Fruit fly (Drosophila melanogaster) whole organism, prepupa: ENCODE data around the gene CG8202.

ENCODE experiments used
- CG10669 ChIP-seq: fragments of 200-800 bp; sonication (Bioruptor generic); optimal IDR thresholded peaks from 3 replicates; lab custom pipeline; 2018; ENCODE audit warnings: missing biosample characterization, mild to moderate bottlenecking, missing genetic modification characterization, moderate library complexity
- CG11294 ChIP-seq: fragments of 200-800 bp; sonication (Bioruptor generic); IDR thresholded peaks from 2 replicates; pipeline ENCODE4 v1.3.6; 2022; ENCODE audit warnings: missing biosample characterization, missing genetic modification characterization
- CG11762 ChIP-seq: fragments of 200-800 bp; sonication (Bioruptor generic); optimal IDR thresholded peaks from 3 replicates; lab custom pipeline; 2016; ENCODE audit warnings: missing biosample characterization, missing genetic modification characterization; ENCODE audit not compliant: insufficient read depth
- CG11902 ChIP-seq: fragments of 200-800 bp; sonication (Bioruptor generic); optimal IDR thresholded peaks from 3 replicates; lab custom pipeline; 2016; ENCODE audit warnings: missing biosample characterization, missing genetic modification characterization
- CG1621 ChIP-seq: fragments of 200-800 bp; sonication (Bioruptor generic); optimal IDR thresholded peaks from 3 replicates; lab custom pipeline; 2018; ENCODE audit warnings: missing biosample characterization, mild to moderate bottlenecking, missing genetic modification characterization
- CG31627 ChIP-seq: fragments of 200-800 bp; sonication (Bioruptor generic); optimal IDR thresholded peaks from 3 replicates; lab custom pipeline; 2016; ENCODE audit warnings: missing biosample characterization, missing genetic modification characterization
- CG32006 ChIP-seq: fragments of 200-800 bp; sonication (Bioruptor generic); optimal IDR thresholded peaks from 3 replicates; lab custom pipeline; 2017; ENCODE audit warnings: missing biosample characterization, mild to moderate bottlenecking, missing genetic modification characterization
- CG34406 ChIP-seq: fragments of 200-800 bp; sonication (Bioruptor generic); optimal IDR thresholded peaks from 3 replicates; lab custom pipeline; 2016; ENCODE audit warnings: missing biosample characterization, missing genetic modification characterization
- CG3919 ChIP-seq: fragments of 200-800 bp; sonication (Bioruptor generic); optimal IDR thresholded peaks from 3 replicates; lab custom pipeline; 2016; ENCODE audit warnings: missing biosample characterization, missing genetic modification characterization
- CG6163 ChIP-seq: fragments of 200-800 bp; sonication (Bioruptor generic); IDR thresholded peaks from 3 replicates; pipeline ENCODE4 v1.3.6; 2022; ENCODE audit warnings: missing biosample characterization, missing genetic modification characterization
- CG6276 ChIP-seq: fragments of 200-800 bp; sonication (Bioruptor generic); optimal IDR thresholded peaks from 2 replicates; lab custom pipeline; 2017; ENCODE audit warnings: missing biosample characterization, mild to moderate bottlenecking, missing genetic modification characterization
- CG6792 ChIP-seq: fragments of 200-800 bp; sonication (Bioruptor generic); optimal IDR thresholded peaks from 3 replicates; lab custom pipeline; 2016; ENCODE audit warnings: missing biosample characterization, missing genetic modification characterization
- CG6854 ChIP-seq: fragments of 200-800 bp; sonication (Bioruptor generic); optimal IDR thresholded peaks from 2 replicates; lab custom pipeline; 2017; ENCODE audit warnings: missing biosample characterization, mild to moderate bottlenecking, missing genetic modification characterization
- CG7368 ChIP-seq: fragments of 200-800 bp; sonication (Bioruptor generic); optimal IDR thresholded peaks from 3 replicates; lab custom pipeline; 2016; ENCODE audit warnings: missing biosample characterization, missing genetic modification characterization
- CG8119 ChIP-seq: fragments of 200-800 bp; sonication (Bioruptor generic); IDR thresholded peaks from 3 replicates; pipeline ENCODE4 v1.3.6; 2022; ENCODE audit warnings: missing biosample characterization, missing genetic modification characterization
- Eip75B ChIP-seq: fragments of 200-800 bp; sonication (Bioruptor generic); optimal IDR thresholded peaks from 3 replicates; lab custom pipeline; 2016; ENCODE audit warnings: missing biosample characterization, missing genetic modification characterization
- Eip78C ChIP-seq: fragments of 200-800 bp; sonication (Bioruptor generic); peaks from one replicate; lab custom pipeline; 2016; ENCODE audit warnings: missing biosample characterization, missing genetic modification characterization
- Eip93F ChIP-seq: fragments of 200-800 bp; sonication (Bioruptor generic); optimal IDR thresholded peaks from 2 replicates; lab custom pipeline; 2016; ENCODE audit warnings: missing biosample characterization, mild to moderate bottlenecking, missing genetic modification characterization
- Ets21C ChIP-seq: fragments of 200-800 bp; sonication (Bioruptor generic); optimal IDR thresholded peaks from 3 replicates; lab custom pipeline; 2016; ENCODE audit warnings: missing biosample characterization, missing genetic modification characterization
- Ets96B ChIP-seq: fragments of 200-800 bp; optimal IDR thresholded peaks from 2 replicates; lab custom pipeline; 2019; ENCODE audit warnings: missing biosample characterization, mild to moderate bottlenecking, missing genetic modification characterization, moderate library complexity
- Gug ChIP-seq: fragments of 200-800 bp; sonication (Bioruptor generic); IDR thresholded peaks from 2 replicates; pipeline ENCODE4 v1.3.6; 2022; ENCODE audit warnings: missing biosample characterization, missing genetic modification characterization
- Hr38 ChIP-seq: sonication (Bioruptor generic); optimal IDR thresholded peaks from 2 replicates; lab custom pipeline; 2016; ENCODE audit warnings: missing biosample characterization, missing genetic modification characterization
- Hr39 ChIP-seq: fragments of 200-800 bp; sonication (Bioruptor generic); optimal IDR thresholded peaks from 2 replicates; lab custom pipeline; 2016; ENCODE audit warnings: missing biosample characterization, missing genetic modification characterization
- Hr4 ChIP-seq: fragments of 200-800 bp; sonication (Bioruptor generic); optimal IDR thresholded peaks from 3 replicates; lab custom pipeline; 2016; ENCODE audit warnings: missing biosample characterization, missing genetic modification characterization
- Lpt ChIP-seq: fragments of 200-800 bp; sonication (Bioruptor generic); optimal IDR thresholded peaks from 3 replicates; lab custom pipeline; 2016; ENCODE audit warnings: missing biosample characterization, missing genetic modification characterization
- Met ChIP-seq: fragments of 200-800 bp; sonication (Bioruptor generic); optimal IDR thresholded peaks from 3 replicates; lab custom pipeline; 2016; ENCODE audit warnings: missing biosample characterization, missing genetic modification characterization
- OdsH ChIP-seq: fragments of 200-800 bp; sonication (Bioruptor generic); optimal IDR thresholded peaks from 3 replicates; lab custom pipeline; 2016; ENCODE audit warnings: missing biosample characterization, missing genetic modification characterization
- Smox ChIP-seq: fragments of 200-800 bp; sonication (Bioruptor generic); optimal IDR thresholded peaks from 3 replicates; lab custom pipeline; 2016; ENCODE audit warnings: missing biosample characterization, missing genetic modification characterization
- Sox102F ChIP-seq: fragments of 200-800 bp; sonication (Bioruptor generic); optimal IDR thresholded peaks from 2 replicates; lab custom pipeline; 2016; ENCODE audit warnings: missing biosample characterization, mild to moderate bottlenecking, missing genetic modification characterization
- Sox14 ChIP-seq: fragments of 200-800 bp; sonication (Bioruptor generic); optimal IDR thresholded peaks from 3 replicates; lab custom pipeline; 2016; ENCODE audit warnings: missing biosample characterization, missing genetic modification characterization
- Sox15 ChIP-seq: fragments of 200-800 bp; sonication (Bioruptor generic); optimal IDR thresholded peaks from 3 replicates; lab custom pipeline; 2016; ENCODE audit warnings: missing biosample characterization, missing genetic modification characterization
- achi ChIP-seq: fragments of 200-800 bp; sonication (Bioruptor generic); optimal IDR thresholded peaks from 3 replicates; lab custom pipeline; 2016; ENCODE audit warnings: missing biosample characterization, missing genetic modification characterization
- cyc ChIP-seq: fragments of 200-800 bp; sonication (Bioruptor generic); optimal IDR thresholded peaks from 3 replicates; lab custom pipeline; 2016; ENCODE audit warnings: missing biosample characterization, missing genetic modification characterization
- dac ChIP-seq: fragments of 200-800 bp; sonication (Bioruptor generic); optimal IDR thresholded peaks from 2 replicates; lab custom pipeline; 2017; ENCODE audit warnings: missing biosample characterization, mild to moderate bottlenecking, missing genetic modification characterization
- dsx ChIP-seq: fragments of 200-800 bp; optimal IDR thresholded peaks from 3 replicates; lab custom pipeline; 2019; ENCODE audit warnings: missing biosample characterization, mild to moderate bottlenecking, missing genetic modification characterization, moderate library complexity; ENCODE audit not compliant: poor library complexity, severe bottlenecking
- esn ChIP-seq: fragments of 200-800 bp; sonication (Bioruptor generic); optimal IDR thresholded peaks from 2 replicates; lab custom pipeline; 2016; ENCODE audit warnings: missing biosample characterization, mild to moderate bottlenecking, missing genetic modification characterization, moderate library complexity
- fd59A ChIP-seq: fragments of 200-800 bp; sonication (Bioruptor generic); optimal IDR thresholded peaks from 2 replicates; lab custom pipeline; 2017; ENCODE audit warnings: missing biosample characterization, mild to moderate bottlenecking, missing genetic modification characterization, missing genetic modification reagents
- fkh ChIP-seq: fragments of 200-800 bp; sonication (Bioruptor generic); optimal IDR thresholded peaks from 3 replicates; lab custom pipeline; 2017; ENCODE audit warnings: missing biosample characterization, mild to moderate bottlenecking, missing genetic modification characterization, moderate library complexity
- lz ChIP-seq: fragments of 200-800 bp; sonication (Bioruptor generic); optimal IDR thresholded peaks from 3 replicates; lab custom pipeline; 2016; ENCODE audit warnings: missing biosample characterization, missing genetic modification characterization
- salr ChIP-seq, 2 experiments: fragments of 200-800 bp; sonication (Bioruptor generic); optimal IDR thresholded peaks; 3 replicates each; lab custom pipeline; 2016 to 2018; ENCODE audit warnings: missing biosample characterization in 2 of 2, missing genetic modification characterization in 2 of 2, mild to moderate bottlenecking in 1 of 2
- spab ChIP-seq: fragments of 200-800 bp; sonication (Bioruptor generic); optimal IDR thresholded peaks from 2 replicates; lab custom pipeline; 2017; ENCODE audit warnings: missing biosample characterization, mild to moderate bottlenecking, missing genetic modification characterization, missing genetic modification reagents
- ss ChIP-seq, 2 experiments: fragments of 200-800 bp; sonication (Bioruptor generic); optimal IDR thresholded peaks; 2 replicates in 1 of 2; 3 replicates in 1 of 2; lab custom pipeline; 2017 to 2018; ENCODE audit warnings: mild to moderate bottlenecking in 2 of 2, missing biosample characterization in 2 of 2, missing genetic modification characterization in 2 of 2, moderate library complexity in 1 of 2
- svp ChIP-seq: fragments of 200-800 bp; sonication (Bioruptor generic); peaks from one replicate; lab custom pipeline; 2016; ENCODE audit warnings: missing biosample characterization, missing genetic modification characterization
- topi ChIP-seq: fragments of 200-800 bp; sonication (Bioruptor generic); optimal IDR thresholded peaks from 3 replicates; lab custom pipeline; 2016; ENCODE audit warnings: missing biosample characterization, missing genetic modification characterization
- vri ChIP-seq: fragments of 200-800 bp; sonication (Bioruptor generic); optimal IDR thresholded peaks from 3 replicates; lab custom pipeline; 2016; ENCODE audit warnings: missing biosample characterization, mild to moderate bottlenecking, missing genetic modification characterization

The CG8202 gene

DNA sequence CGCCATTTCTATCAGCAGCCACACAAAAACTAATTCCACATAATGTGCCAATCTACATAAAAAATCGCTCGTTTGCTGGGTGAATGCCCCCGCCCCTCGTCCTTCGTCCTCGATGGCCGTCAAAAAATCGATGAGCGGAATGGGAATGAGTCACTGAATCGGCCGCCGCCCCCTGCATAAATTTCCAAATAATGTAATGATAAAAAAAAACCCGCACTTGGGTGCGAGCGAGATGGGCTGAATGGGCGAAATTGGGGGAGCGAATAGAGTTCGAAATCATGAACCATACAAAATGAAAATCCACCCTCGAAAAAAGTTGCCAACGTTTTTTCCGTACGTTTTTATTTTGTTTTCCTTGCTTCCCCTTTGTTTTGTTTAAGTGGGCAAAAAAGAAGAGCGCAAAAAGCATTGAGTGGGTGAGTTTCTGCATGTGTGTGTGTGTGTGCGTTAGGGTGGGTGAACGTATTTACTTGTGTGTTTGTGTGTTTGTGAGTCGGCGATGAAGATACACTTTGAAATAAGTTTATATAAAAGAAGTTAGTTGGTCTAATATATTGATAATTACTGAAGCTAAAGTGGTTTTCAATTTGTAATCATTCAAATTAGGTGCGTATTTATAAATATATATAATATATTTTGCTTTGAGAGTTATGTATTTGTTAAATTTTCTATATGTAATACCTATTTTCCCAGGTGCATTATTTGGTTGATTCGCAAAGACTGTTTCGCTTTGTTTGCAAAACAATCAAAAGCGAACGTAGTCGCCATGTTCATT is 26.4 kb upstream of the CG8202 start (continued):
- peak; percentile 68; the same call in 2 of the 3 replicates for TF ChIP-seq CG6163 (GFP tag; lab: Robert Waterston, UW)

DNA sequence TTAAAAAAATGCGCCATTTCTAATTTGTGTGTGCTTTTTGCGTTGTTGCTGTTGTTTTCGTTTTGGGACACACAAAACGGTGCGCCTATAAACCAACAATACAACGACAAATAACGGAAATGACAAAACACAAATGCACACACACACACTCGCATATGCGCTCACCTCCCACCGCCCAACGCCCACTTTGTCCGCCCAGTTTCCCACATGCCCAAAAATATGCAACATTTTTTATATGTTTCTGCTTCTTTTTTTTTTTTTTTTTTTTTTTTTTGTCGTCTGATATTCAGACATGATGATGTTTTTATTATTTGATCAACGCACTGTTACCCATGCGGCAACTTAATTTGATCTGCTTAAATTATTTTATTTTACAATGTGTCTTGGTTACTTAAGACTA is 24.7 kb upstream of the CG8202 start:
- no peak for TF ChIP-seq Sox15 (GFP tag; lab: Kevin White, UChicago)
- peak; percentile 9 for TF ChIP-seq Ets96B
- peak; percentile 84 for TF ChIP-seq CG6163 (GFP tag; lab: Robert Waterston, UW)
- TF ChIP-seq achi (GFP tag; lab: Kevin White, UChicago), result peak; percentile 9
- TF ChIP-seq Sox102F (GFP tag; lab: Kevin White, UChicago), result no peak
- no peak for TF ChIP-seq CG8119 (GFP tag; lab: Robert Waterston, UW)
- no peak for TF ChIP-seq Met (GFP tag; lab: Kevin White, UChicago)
- no peak for TF ChIP-seq svp (GFP tag; lab: Kevin White, UChicago)

DNA sequence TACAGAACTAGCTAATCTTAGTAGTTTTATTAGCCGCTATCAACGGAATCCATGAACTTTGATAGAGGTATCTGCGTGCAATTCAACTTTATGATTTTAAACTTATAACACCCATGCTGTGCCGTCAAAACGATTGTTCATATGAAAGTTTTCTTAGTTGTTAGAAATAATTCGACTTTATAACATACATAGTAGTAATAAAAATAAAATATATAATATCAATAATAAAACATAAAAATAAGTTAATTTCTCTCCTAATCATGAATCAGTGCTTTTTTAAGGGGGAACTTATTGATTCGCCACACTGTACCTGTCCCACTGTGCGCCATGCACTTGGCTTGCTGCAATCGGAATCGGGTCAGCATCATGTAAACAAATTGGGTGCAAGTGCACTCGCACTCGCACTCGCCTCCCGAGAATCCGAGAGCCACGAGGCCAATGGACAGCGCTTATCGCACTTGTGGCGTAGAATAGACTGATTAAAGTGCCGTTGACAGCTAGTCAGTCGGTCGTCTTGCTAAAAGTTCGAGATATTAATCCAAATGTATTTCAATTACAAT is 19.9 kb upstream of the CG8202 start:
- TF ChIP-seq CG6163 (GFP tag; lab: Robert Waterston, UW) (peak; percentile 76), CG3919 (GFP tag; lab: Kevin White, UChicago) (peak; percentile 6), topi (GFP tag; lab: Kevin White, UChicago) (no peak), CG11294 (GFP tag; lab: Robert Waterston, UW) (no peak), Sox15 (GFP tag; lab: Kevin White, UChicago) (no peak), salr (GFP tag; optimal IDR thresholded peaks at IDR 0.05; lab: Kevin White, UChicago) (no peak), Eip75B (GFP tag; lab: Kevin White, UChicago) (peak; percentile 34), CG10669 (GFP tag; lab: Kevin White, UChicago) (no peak), ss (GFP tag; optimal IDR thresholded peaks at IDR 0.05; lab: Kevin White, UChicago) (no peak), vri (GFP tag; lab: Kevin White, UChicago) (peak; percentile 42), CG11902 (GFP tag; lab: Kevin White, UChicago) (no peak), Ets96B (no peak), CG6792 (no peak), CG6854 (no peak), Ets21C (GFP tag; lab: Kevin White, UChicago) (no peak), lz (GFP tag; lab: Kevin White, UChicago) (no peak), OdsH (GFP tag; lab: Kevin White, UChicago) (no peak), Sox14 (GFP tag; lab: Kevin White, UChicago) (no peak), Gug (GFP tag; lab: Robert Waterston, UW) (no peak), CG31627 (GFP tag; lab: Kevin White, UChicago) (no peak), Met (GFP tag; lab: Kevin White, UChicago) (peak; percentile 21), spab (GFP tag; lab: Kevin White, UChicago) (no peak), Smox (no peak), Eip78C (GFP tag; lab: Kevin White, UChicago) (peak; percentile 42), CG6276 (GFP tag; lab: Kevin White, UChicago) (peak; percentile 7), fd59A (no peak), CG34406 (no peak), Hr39 (GFP tag; lab: Kevin White, UChicago) (no peak), Hr4 (no peak), dsx (no peak), Sox102F (GFP tag; lab: Kevin White, UChicago) (no peak), esn (GFP tag; lab: Kevin White, UChicago) (no peak), fkh (GFP tag; lab: Kevin White, UChicago) (no peak), CG1621 (tag; lab: Kevin White, UChicago) (no peak), Eip93F (peak; percentile 2), CG11762 (GFP tag; lab: Kevin White, UChicago) (no peak), CG32006 (GFP tag; lab: Kevin White, UChicago) (no peak), CG8119 (GFP tag; lab: Robert Waterston, UW) (peak; percentile 24; the same call in 2 of the 3 replicates), Lpt (GFP tag; lab: Kevin White, UChicago) (no peak), CG7368 (GFP tag; lab: Kevin White, UChicago) (no peak), Hr38 (no peak), cyc (GFP tag; lab: Kevin White, UChicago) (no peak), dac (GFP tag; lab: Kevin White, UChicago) (no peak)
